Fruit fly (Drosophila melanogaster): ENCODE results near the gene CG12535.

dm6 chrX:3394144-3394543 is 54.6 kb downstream of the CG12535 start:
- no peak for TF ChIP-seq Mio (GFP tag; optimal IDR thresholded peaks at IDR 0.05)
- no peak for TF ChIP-seq Vsx2 (GFP tag; optimal IDR thresholded peaks at IDR 0.05; ENCODE audit: partially characterized antibody)
- TF ChIP-seq br (GFP tag; optimal IDR thresholded peaks at IDR 0.05): no peak
